Worm (Caenorhabditis elegans) whole organism, L3 larva: ENCODE measurements around the gene F08F1.4.

Source experiments
- R02D3.7 ChIP-seq: fragments of 150-350 bp; optimal IDR thresholded peaks from 2 replicates; lab custom pipeline; 2014; ENCODE audit warnings: missing biosample characterization, missing genetic modification characterization
- ZK546.5 ChIP-seq: sonication (generic microtip); optimal IDR thresholded peaks from 2 replicates; lab custom pipeline; 2017; ENCODE audit warnings: missing biosample characterization, missing genetic modification characterization
- aly-2 ChIP-seq: fragments of 150-350 bp; optimal IDR thresholded peaks from 2 replicates; lab custom pipeline; 2014; ENCODE audit warnings: missing biosample characterization, missing genetic modification characterization
- ama-1 ChIP-seq: fragments of 150-350 bp; optimal IDR thresholded peaks from 2 replicates; lab custom pipeline; 2018
- ceh-82 ChIP-seq: fragments of 150-350 bp; optimal IDR thresholded peaks from 2 replicates; lab custom pipeline; 2014; ENCODE audit warnings: missing biosample characterization, missing genetic modification characterization
- ceh-9 ChIP-seq: sonication (generic microtip); optimal IDR thresholded peaks from 2 replicates; lab custom pipeline; 2018; ENCODE audit warnings: missing biosample characterization, missing genetic modification characterization
- daf-12 ChIP-seq: fragments of 150-350 bp; optimal IDR thresholded peaks from 2 replicates; lab custom pipeline; 2014; ENCODE audit warnings: missing biosample characterization, missing genetic modification reagents, missing genetic modification characterization
- elt-1 ChIP-seq: fragments of 150-350 bp; optimal IDR thresholded peaks from 2 replicates; lab custom pipeline; 2014; ENCODE audit warnings: missing biosample characterization, missing genetic modification characterization
- elt-2 ChIP-seq: sonication (generic microtip); optimal IDR thresholded peaks from 2 replicates; lab custom pipeline; 2016; ENCODE audit warnings: missing genetic modification reagents, mild to moderate bottlenecking, missing genetic modification characterization, missing compliant biosample characterization
- elt-3 ChIP-seq, 3 experiments: fragments of 150-350 bp in 1 of 3; sonication (generic microtip) in 2 of 3; optimal IDR thresholded peaks; 2 replicates in 2 of 3; 4 replicates in 1 of 3; lab custom pipeline; 2014 to 2017; ENCODE audit warnings: missing biosample characterization in 3 of 3, missing genetic modification characterization in 3 of 3
- eor-1 ChIP-seq, 2 experiments: fragments of 150-350 bp; optimal IDR thresholded peaks; 2 replicates each; lab custom pipeline; 2014 to 2018; ENCODE audit warnings: missing biosample characterization in 2 of 2, missing genetic modification characterization in 2 of 2
- fkh-2 ChIP-seq: fragments of 150-350 bp; optimal IDR thresholded peaks from 2 replicates; lab custom pipeline; 2014; ENCODE audit warnings: missing biosample characterization, missing genetic modification reagents, missing genetic modification characterization
- fos-1 ChIP-seq: fragments of 150-350 bp; optimal IDR thresholded peaks from 2 replicates; lab custom pipeline; 2014; ENCODE audit warnings: missing biosample characterization, missing genetic modification characterization
- lin-15B ChIP-seq: fragments of 150-350 bp; optimal IDR thresholded peaks from 2 replicates; lab custom pipeline; 2014; ENCODE audit warnings: missing biosample characterization, missing genetic modification characterization
- lin-39 ChIP-seq: fragments of 150-350 bp; optimal IDR thresholded peaks from 2 replicates; lab custom pipeline; 2018; ENCODE audit warnings: missing biosample characterization, missing genetic modification reagents, missing genetic modification characterization
- lsy-12 ChIP-seq: sonication (generic microtip); optimal IDR thresholded peaks from 2 replicates; lab custom pipeline; 2016; ENCODE audit warnings: mild to moderate bottlenecking, missing genetic modification characterization, missing compliant biosample characterization
- mdl-1 ChIP-seq: fragments of 150-350 bp; optimal IDR thresholded peaks from 2 replicates; lab custom pipeline; 2014; ENCODE audit warnings: missing biosample characterization, missing genetic modification characterization
- mml-1 ChIP-seq: fragments of 150-350 bp; sonication (generic microtip); optimal IDR thresholded peaks from 3 replicates; lab custom pipeline; 2014; ENCODE audit warnings: missing biosample characterization, missing genetic modification characterization
- nhr-11 ChIP-seq: fragments of 150-350 bp; optimal IDR thresholded peaks from 2 replicates; lab custom pipeline; 2014; ENCODE audit warnings: missing biosample characterization, missing genetic modification characterization
- nhr-12 ChIP-seq: fragments of 150-350 bp; optimal IDR thresholded peaks from 2 replicates; lab custom pipeline; 2014; ENCODE audit warnings: missing biosample characterization, missing genetic modification characterization
- nhr-23 ChIP-seq: fragments of 150-350 bp; optimal IDR thresholded peaks from 2 replicates; lab custom pipeline; 2014; ENCODE audit warnings: missing biosample characterization, missing genetic modification reagents, missing genetic modification characterization
- nhr-237 ChIP-seq: fragments of 150-350 bp; optimal IDR thresholded peaks from 2 replicates; lab custom pipeline; 2014; ENCODE audit warnings: missing biosample characterization, missing genetic modification characterization
- nhr-25 ChIP-seq: sonication (generic microtip); optimal IDR thresholded peaks from 2 replicates; lab custom pipeline; 2017; ENCODE audit warnings: missing biosample characterization, missing genetic modification characterization
- nhr-43 ChIP-seq: sonication (generic microtip); optimal IDR thresholded peaks from 2 replicates; lab custom pipeline; 2016; ENCODE audit warnings: mild to moderate bottlenecking, missing genetic modification characterization, missing compliant biosample characterization; ENCODE audit not compliant: poor library complexity, severe bottlenecking
- nhr-76 ChIP-seq: fragments of 150-350 bp; sonication (generic microtip); optimal IDR thresholded peaks from 5 replicates; lab custom pipeline; 2014; ENCODE audit warnings: missing biosample characterization, missing genetic modification characterization
- nhr-77 ChIP-seq: fragments of 150-350 bp; optimal IDR thresholded peaks from 2 replicates; lab custom pipeline; 2014; ENCODE audit warnings: missing biosample characterization, missing genetic modification characterization
- pha-4 ChIP-seq: fragments of 150-350 bp; optimal IDR thresholded peaks from 2 replicates; lab custom pipeline; 2014; ENCODE audit warnings: missing biosample characterization, missing genetic modification reagents, missing genetic modification characterization
- pqm-1 ChIP-seq: fragments of 150-350 bp; optimal IDR thresholded peaks from 2 replicates; lab custom pipeline; 2017; ENCODE audit warnings: missing biosample characterization, missing genetic modification characterization, inconsistent platforms
- sea-2 ChIP-seq: fragments of 150-350 bp; sonication (generic microtip); optimal IDR thresholded peaks from 4 replicates; lab custom pipeline; 2014; ENCODE audit warnings: missing biosample characterization, missing genetic modification reagents, missing genetic modification characterization
- skn-1 ChIP-seq: fragments of 150-350 bp; optimal IDR thresholded peaks from 2 replicates; lab custom pipeline; 2014; ENCODE audit warnings: missing biosample characterization, missing genetic modification characterization
- tbx-2 ChIP-seq: sonication (generic microtip); optimal IDR thresholded peaks from 2 replicates; lab custom pipeline; 2016; ENCODE audit warnings: mild to moderate bottlenecking, missing genetic modification characterization, missing compliant biosample characterization
- unc-62 ChIP-seq: fragments of 150-350 bp; sonication (generic microtip); optimal IDR thresholded peaks from 4 replicates; lab custom pipeline; 2014; ENCODE audit warnings: missing biosample characterization, missing genetic modification reagents, missing genetic modification characterization
- zag-1 ChIP-seq: fragments of 150-350 bp; optimal IDR thresholded peaks from 2 replicates; lab custom pipeline; 2014; ENCODE audit warnings: missing biosample characterization, missing genetic modification characterization
- ztf-11 ChIP-seq: fragments of 150-350 bp; optimal IDR thresholded peaks from 2 replicates; lab custom pipeline; 2014; ENCODE audit warnings: missing biosample characterization, missing genetic modification characterization
- ztf-4 ChIP-seq: fragments of 150-350 bp; optimal IDR thresholded peaks from 2 replicates; lab custom pipeline; 2014; ENCODE audit warnings: missing biosample characterization, missing genetic modification characterization

The F08F1.4 gene

ce11 chrX:8429503-8429902 lies 16.3 kb downstream of the F08F1.4 start:
- no peak for TF ChIP-seq elt-3 (tag; optimal IDR thresholded peaks at IDR 0.05; lab: Kevin White, UChicago)

ce11 chrX:8432361-8432760 lies 19.1 kb downstream of the F08F1.4 start, which contains the start of gene kin-9:
Gene kin-9, plus strand, starts transcription at chrX:8432661.
- TF ChIP-seq nhr-12 (tag; lab: Kevin White, UChicago) (no peak), nhr-237 (tag; lab: Kevin White, UChicago) (no peak), elt-1 (tag; lab: Kevin White, UChicago) (no peak), nhr-76 (no peak), nhr-25 (tag; lab: Kevin White, UChicago) (no peak), lin-15B (tag; lab: Kevin White, UChicago) (no peak), fkh-2 (tag; lab: Kevin White, UChicago) (no peak), nhr-43 (no peak), aly-2 (tag; lab: Kevin White, UChicago) (no peak), lsy-12 (tag; lab: Kevin White, UChicago) (no peak), mdl-1 (no peak), ztf-4 (tag; lab: Kevin White, UChicago) (no peak)

- TF ChIP-seq nhr-77 (tag; lab: Kevin White, UChicago) (no peak), aly-2 (tag; lab: Kevin White, UChicago) (no peak), ztf-11 (tag; lab: Kevin White, UChicago) (no peak), mdl-1 (no peak), zag-1 (tag; lab: Kevin White, UChicago) (no peak)
- TF ChIP-seq, all 47 proteins: peak for 0
Observed at ce11 chrX:8438756-8439155, 25.5 kb downstream of the F08F1.4 start.

- TF ChIP-seq ZK546.5 (tag; lab: Kevin White, UChicago): no peak
- no peak for TF ChIP-seq lin-39
- no peak for TF ChIP-seq nhr-23 (tag; lab: Kevin White, UChicago)
- TF ChIP-seq elt-3 (tag; optimal IDR thresholded peaks at IDR 0.05; lab: Kevin White, UChicago): no peak
- TF ChIP-seq ama-1: no peak
- no peak for TF ChIP-seq nhr-43
- TF ChIP-seq skn-1 (tag; lab: Kevin White, UChicago): no peak
- peak; percentile 37 for TF ChIP-seq elt-2
- TF ChIP-seq pqm-1 (tag; lab: Kevin White, UChicago): peak; percentile 51
- no peak for TF ChIP-seq mml-1 (tag; lab: Kevin White, UChicago)
- TF ChIP-seq aly-2 (tag; lab: Kevin White, UChicago): no peak
- no peak for TF ChIP-seq nhr-11
- TF ChIP-seq ceh-9 (tag; lab: Kevin White, UChicago): no peak
- peak; percentile 21 for TF ChIP-seq pha-4
- TF ChIP-seq R02D3.7: no peak
Observed at ce11 chrX:8440001-8440735, 26.9 kb downstream of the F08F1.4 start.

ce11 chrX:8444922-8445321 lies 31.7 kb downstream of the F08F1.4 start:
- TF ChIP-seq sea-2 (GFP tag; lab: Kevin White, UChicago) (no peak), unc-62 (GFP tag; lab: Kevin White, UChicago) (no peak), fos-1 (tag; lab: Kevin White, UChicago) (no peak), ceh-82 (tag; lab: Kevin White, UChicago) (no peak), nhr-76 (no peak), elt-1 (tag; lab: Kevin White, UChicago) (no peak), lin-15B (tag; lab: Kevin White, UChicago) (no peak), eor-1 (tag; optimal IDR thresholded peaks at IDR 0.05; lab: Kevin White, UChicago) (no peak), lsy-12 (tag; lab: Kevin White, UChicago) (no peak), tbx-2 (tag; lab: Kevin White, UChicago) (no peak), daf-12 (tag; lab: Kevin White, UChicago) (no peak), ama-1 (no peak)
